Worm (Caenorhabditis elegans): ENCODE measurements around the gene srg-44.

The srg-44 gene

DNA sequence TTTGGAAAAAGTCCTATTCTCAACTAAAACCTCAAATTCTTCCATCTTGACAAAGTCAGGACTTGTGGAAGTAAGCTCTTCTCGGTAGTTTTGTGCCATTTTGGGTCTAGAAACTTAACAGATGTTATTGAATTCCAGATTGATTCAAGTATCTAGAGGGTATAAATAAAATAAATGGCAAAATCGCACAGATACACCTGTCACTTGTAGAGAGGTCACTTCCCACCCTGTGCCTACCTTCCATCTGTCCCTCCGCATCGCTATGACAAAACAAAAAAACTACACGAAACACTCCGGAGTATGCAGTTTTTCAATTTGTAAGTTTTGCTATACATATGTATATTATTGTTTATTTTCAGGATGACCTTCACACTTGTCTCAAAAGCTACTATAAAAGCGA is 51.3 kb downstream of the srg-44 start, which contains the start of gene Y20C6A.4:
Gene Y20C6A.4, plus strand, starts transcription at position 301 of the 400 bp plus-strand sequence.
- TF ChIP-seq C16A3.4 (tag; optimal IDR thresholded peaks at IDR 0.05), result no peak
- TF ChIP-seq tbx-2 (tag; optimal IDR thresholded peaks at IDR 0.05), result no peak
- no peak for TF ChIP-seq nhr-47 (tag; optimal IDR thresholded peaks at IDR 0.05)
- no peak for TF ChIP-seq nhr-76 (tag; optimal IDR thresholded peaks at IDR 0.05)
- TF ChIP-seq Y116A8C.19 (tag; optimal IDR thresholded peaks at IDR 0.05; ENCODE audit: borderline replicate concordance), result no peak
- TF ChIP-seq xbp-1 (tag; optimal IDR thresholded peaks at IDR 0.05), result no peak
- no peak for TF ChIP-seq sptf-1 (tag; optimal IDR thresholded peaks at IDR 0.05)
